1 fruit fly cellular context compared by ENCODE assay signal in genomic region chr2L:13904331-13904911, dm6.
TF ChIP-seq lines count a peak whose summit lies in the region.

Gene Smg5 (minus strand): TSS chr2L:13904661.

TF ChIP-seq in whole organism, embryonic, 481 proteins besides CTCF, POLR2A, EP300 and RAD21 (continued from another document):
- TF ChIP-seq CG32532 (GFP tag; IDR thresholded peaks at IDR 0.05; lab: Robert Waterston, UW) (peak; percentile 93), tna (GFP tag; IDR thresholded peaks at IDR 0.05; lab: Robert Waterston, UW; ENCODE audit: partially characterized antibody) (peak; percentile 96), jigr1 (GFP tag; IDR thresholded peaks at IDR 0.05; lab: Robert Waterston, UW) (peak; percentile 65; the same call in 2 of the 3 replicates), Doc2 (GFP tag; IDR thresholded peaks at IDR 0.05; lab: Robert Waterston, UW) (peak; percentile 90), Dref (GFP tag; IDR thresholded peaks at IDR 0.05; lab: Robert Waterston, UW) (peak; percentile 83), CG42726 (GFP tag; IDR thresholded peaks at IDR 0.05; lab: Robert Waterston, UW; ENCODE audit: partially characterized antibody) (peak; percentile 92), CG15514 (GFP tag; optimal IDR thresholded peaks at IDR 0.05; lab: Kevin White, UChicago) (peak; percentile 80), CG31224 (GFP tag; IDR thresholded peaks at IDR 0.05; lab: Robert Waterston, UW) (peak; percentile 88), mld (GFP tag; IDR thresholded peaks at IDR 0.05; lab: Robert Waterston, UW; ENCODE audit: partially characterized antibody) (peak; percentile 91), toy (GFP tag; IDR thresholded peaks at IDR 0.05; lab: Robert Waterston, UW) (peak; percentile 80), CG17385 (GFP tag; optimal IDR thresholded peaks at IDR 0.05; lab: Kevin White, UChicago) (peak; percentile 72), sc (optimal IDR thresholded peaks at IDR 0.05; lab: Kevin White, UChicago) (no peak), sc (GFP tag; optimal IDR thresholded peaks at IDR 0.05; lab: Kevin White, UChicago) (peak; percentile 22), yki (optimal IDR thresholded peaks at IDR 0.05; lab: Kevin White, UChicago) (no peak), Dp (GFP tag; optimal IDR thresholded peaks at IDR 0.05; lab: Kevin White, UChicago) (peak; percentile 91), Fer2 (tag; optimal IDR thresholded peaks at IDR 0.05; lab: Kevin White, UChicago) (peak; percentile 78), CG7839 (tag; optimal IDR thresholded peaks at IDR 0.05; lab: Kevin White, UChicago) (peak; percentile 79), CG7372 (GFP tag; IDR thresholded peaks at IDR 0.05; lab: Robert Waterston, UW) (peak; percentile 96), CG11398 (GFP tag; optimal IDR thresholded peaks at IDR 0.05; lab: Kevin White, UChicago) (peak; percentile 89), pzg (GFP tag; optimal IDR thresholded peaks at IDR 0.05; lab: Kevin White, UChicago) (peak; percentile 85), maf-S (GFP tag; optimal IDR thresholded peaks at IDR 0.05; lab: Kevin White, UChicago) (peak; percentile 95), pros (GFP tag; optimal IDR thresholded peaks at IDR 0.05; lab: Kevin White, UChicago) (no peak), GATAe (GFP tag; conservative IDR thresholded peaks at IDR 0.05; lab: Robert Waterston, UW) (peak; percentile 86), CG10431 (GFP tag; optimal IDR thresholded peaks at IDR 0.05; lab: Kevin White, UChicago) (peak; percentile 24), crp (GFP tag; optimal IDR thresholded peaks at IDR 0.05; lab: Kevin White, UChicago) (peak in 1 of 2 experiments; percentile 72), CG6791 (GFP tag; IDR thresholded peaks at IDR 0.05; lab: Robert Waterston, UW; ENCODE audit: partially characterized antibody) (peak; percentile 97), zfh2 (GFP tag; optimal IDR thresholded peaks at IDR 0.05; lab: Kevin White, UChicago) (peak; percentile 98), lola (GFP tag; optimal IDR thresholded peaks at IDR 0.05; lab: Kevin White, UChicago) (peak in 1 of 3 experiments; percentile 97), twi (tag; optimal IDR thresholded peaks at IDR 0.05; lab: Kevin White, UChicago) (peak; percentile 84), CG11085 (GFP tag; IDR thresholded peaks at IDR 0.05; lab: Robert Waterston, UW) (peak; percentile 88), CG4730 (GFP tag; IDR thresholded peaks at IDR 0.05; lab: Robert Waterston, UW) (peak; percentile 92), CG6175 (GFP tag; IDR thresholded peaks at IDR 0.05; lab: Robert Waterston, UW) (peak; percentile 89), hb (GFP tag; IDR thresholded peaks at IDR 0.05; lab: Robert Waterston, UW; ENCODE audit: partially characterized antibody) (peak; percentile 96), abd-A (tag; optimal IDR thresholded peaks at IDR 0.05; lab: Kevin White, UChicago) (no peak), CG10321 (GFP tag; IDR thresholded peaks at IDR 0.05; lab: Robert Waterston, UW) (no peak)
